Worm (Caenorhabditis elegans) whole organism, young adult: ENCODE results near the gene F58F12.12.

Experiments
- B0336.3 ChIP-seq: fragments of 200-800 bp; sonication (Bioruptor generic); IDR thresholded peaks from 2 replicates; pipeline ENCODE4 v1.3.6; 2022; ENCODE audit warnings: missing genetic modification characterization, missing compliant biosample characterization
- K11D2.4 ChIP-seq: fragments of 200-800 bp; sonication (Bioruptor generic); IDR thresholded peaks from 2 replicates; pipeline ENCODE4 v1.3.6; 2022; ENCODE audit warnings: missing genetic modification reagents, missing genetic modification characterization, missing compliant biosample characterization
- attf-3 ChIP-seq: fragments of 200-800 bp; sonication (Bioruptor generic); conservative IDR thresholded peaks from 2 replicates; pipeline ENCODE4 v1.3.6; 2022; ENCODE audit warnings: missing genetic modification reagents, missing genetic modification characterization, missing compliant biosample characterization
- ceh-91 ChIP-seq: fragments of 200-800 bp; sonication (Bioruptor generic); IDR thresholded peaks from 2 replicates; pipeline ENCODE4 v1.3.6; 2022; ENCODE audit warnings: missing genetic modification reagents, missing genetic modification characterization, missing compliant biosample characterization
- dpff-1 ChIP-seq: sonication (generic microtip); optimal IDR thresholded peaks from 2 replicates; lab custom pipeline; 2017; ENCODE audit warnings: mild to moderate bottlenecking, missing genetic modification characterization, missing compliant biosample characterization
- egl-44 ChIP-seq: fragments of 200-800 bp; sonication (Bioruptor generic); IDR thresholded peaks from 2 replicates; pipeline ENCODE4 v1.3.6; 2022; ENCODE audit warnings: missing genetic modification reagents, missing genetic modification characterization, missing compliant biosample characterization
- egrh-3 ChIP-seq: fragments of 200-800 bp; sonication (Bioruptor generic); IDR thresholded peaks from 2 replicates; pipeline ENCODE4 v1.3.6; 2022; ENCODE audit warnings: missing genetic modification reagents, missing genetic modification characterization, missing compliant biosample characterization
- hrde-1 ChIP-seq: sonication (generic microtip); optimal IDR thresholded peaks from 2 replicates; lab custom pipeline; 2016; ENCODE audit warnings: missing genetic modification characterization, mild to moderate bottlenecking, missing compliant biosample characterization, moderate library complexity, missing genotype, missing genetic modification reagents, borderline replicate concordance
- zim-3 ChIP-seq: sonication (generic microtip); optimal IDR thresholded peaks from 2 replicates; lab custom pipeline; 2017; ENCODE audit warnings: mild to moderate bottlenecking, missing genetic modification characterization, moderate library complexity, missing compliant biosample characterization

ce11 chrII:6383183-6383695 lies 2.3 kb downstream of the F58F12.12 start, which contains the start of gene F58F12.1:
- TF ChIP-seq egrh-3: no peak
- no peak for TF ChIP-seq zim-3 (tag; lab: Kevin White, UChicago)
- TF ChIP-seq dpff-1: no peak
- TF ChIP-seq egl-44 (GFP tag; lab: Robert Waterston, UW): no peak
- TF ChIP-seq hrde-1 (tag; lab: Kevin White, UChicago): no peak
- no peak for TF ChIP-seq K11D2.4 (GFP tag; lab: Robert Waterston, UW)
- no peak for TF ChIP-seq attf-3 (GFP tag; lab: Robert Waterston, UW)
- no peak for TF ChIP-seq B0336.3 (GFP tag; lab: Robert Waterston, UW)
- TF ChIP-seq ceh-91: peak; percentile 43
